Worm (Caenorhabditis elegans): ENCODE results near the gene pyr-1.
A peak's percentile ranks its signal among the peaks of the same experiment; 100 is the strongest.

- TF ChIP-seq tbx-11 (GFP tag; IDR thresholded peaks at IDR 0.05) (no peak), ama-1 (optimal IDR thresholded peaks at IDR 0.05) (peak; percentile 71), ceh-13 (GFP tag; optimal IDR thresholded peaks at IDR 0.05) (no peak), B0310.2 (tag; optimal IDR thresholded peaks at IDR 0.05) (no peak), hnd-1 (tag; optimal IDR thresholded peaks at IDR 0.05) (no peak), tbx-37 (GFP tag; conservative IDR thresholded peaks at IDR 0.05) (no peak), F13C5.2 (tag; optimal IDR thresholded peaks at IDR 0.05) (no peak)
Measured at ce11 chrII:8603567-8604359, 47.1 kb upstream of the pyr-1 start, which contains the start of gene suf-1.

Measured in whole organism, early embryonic.